Worm (Caenorhabditis elegans) whole organism, early embryonic: ENCODE measurements around the gene mpz-3.

ENCODE experiments used
- B0310.2 ChIP-seq: sonication (generic microtip); optimal IDR thresholded peaks from 2 replicates; lab custom pipeline; 2016; ENCODE audit warnings: mild to moderate bottlenecking, missing genetic modification characterization, missing compliant biosample characterization
- F13C5.2 ChIP-seq: sonication (generic microtip); optimal IDR thresholded peaks from 2 replicates; lab custom pipeline; 2017; ENCODE audit warnings: mild to moderate bottlenecking, missing genetic modification characterization, inconsistent platforms, missing compliant biosample characterization
- ama-1 ChIP-seq: fragments of 150-350 bp; optimal IDR thresholded peaks from 2 replicates; lab custom pipeline; 2014
- ceh-13 ChIP-seq: fragments of 200-800 bp; sonication (Bioruptor generic); optimal IDR thresholded peaks from 2 replicates; lab custom pipeline; 2018; ENCODE audit warnings: mild to moderate bottlenecking, missing genetic modification characterization, missing compliant biosample characterization
- ets-7 ChIP-seq: sonication (generic microtip); optimal IDR thresholded peaks from 2 replicates; lab custom pipeline; 2016; ENCODE audit warnings: missing genotype, missing genetic modification characterization, missing compliant biosample characterization
- flt-1 ChIP-seq: fragments of 200-800 bp; sonication (Bioruptor generic); IDR thresholded peaks from 2 replicates; pipeline ENCODE4 v1.3.6; 2022; ENCODE audit warnings: missing genetic modification characterization, missing compliant biosample characterization
- hmbx-1 ChIP-seq: sonication (generic microtip); optimal IDR thresholded peaks from 2 replicates; lab custom pipeline; 2016; ENCODE audit warnings: mild to moderate bottlenecking, missing genetic modification characterization, missing compliant biosample characterization
- hmg-4 ChIP-seq: fragments of 200-800 bp; sonication (Bioruptor generic); optimal IDR thresholded peaks from 2 replicates; lab custom pipeline; 2018; ENCODE audit warnings: mild to moderate bottlenecking, missing genetic modification characterization, missing compliant biosample characterization
- scrt-1 ChIP-seq: fragments of 200-800 bp; sonication (Bioruptor generic); IDR thresholded peaks from 2 replicates; pipeline ENCODE4 v1.3.6; 2022; ENCODE audit warnings: missing genetic modification characterization, missing compliant biosample characterization
- sea-1 ChIP-seq: fragments of 200-800 bp; sonication (Bioruptor generic); conservative IDR thresholded peaks from 2 replicates; pipeline ENCODE4 v1.3.6; 2022; ENCODE audit warnings: missing genetic modification characterization, missing compliant biosample characterization
- tbx-11 ChIP-seq: fragments of 200-800 bp; sonication (Bioruptor generic); IDR thresholded peaks from 2 replicates; pipeline ENCODE4 v1.3.6; 2022; ENCODE audit warnings: missing genetic modification characterization, missing compliant biosample characterization
- tbx-37 ChIP-seq: fragments of 200-800 bp; sonication (Bioruptor generic); conservative IDR thresholded peaks from 2 replicates; pipeline ENCODE4 v1.3.6; 2022; ENCODE audit warnings: missing genetic modification reagents, missing genetic modification characterization, missing compliant biosample characterization
- tra-4 ChIP-seq: sonication (generic microtip); optimal IDR thresholded peaks from 2 replicates; lab custom pipeline; 2017; ENCODE audit warnings: missing genetic modification characterization, missing compliant biosample characterization

ce11 chrII:6614500-6614899, 49.3 kb upstream of the mpz-3 start:
- TF ChIP-seq tra-4 (tag; lab: Kevin White, UChicago) (no peak), tbx-11 (GFP tag; lab: Robert Waterston, UW) (no peak), hmbx-1 (no peak), flt-1 (GFP tag; lab: Robert Waterston, UW) (no peak), ets-7 (no peak), ama-1 (lab: Kevin White, UChicago) (no peak), B0310.2 (tag; lab: Kevin White, UChicago) (no peak), hmg-4 (GFP tag; lab: Kevin White, UChicago) (no peak), F13C5.2 (tag; lab: Kevin White, UChicago) (no peak), tbx-37 (GFP tag; lab: Robert Waterston, UW) (no peak), ceh-13 (GFP tag; lab: Kevin White, UChicago) (no peak), scrt-1 (GFP tag; lab: Robert Waterston, UW) (no peak), sea-1 (GFP tag; lab: Robert Waterston, UW) (no peak)
